Worm (Caenorhabditis elegans): ENCODE results near the gene Y116A8B.4.

Y116A8B.4 gene

DNA sequence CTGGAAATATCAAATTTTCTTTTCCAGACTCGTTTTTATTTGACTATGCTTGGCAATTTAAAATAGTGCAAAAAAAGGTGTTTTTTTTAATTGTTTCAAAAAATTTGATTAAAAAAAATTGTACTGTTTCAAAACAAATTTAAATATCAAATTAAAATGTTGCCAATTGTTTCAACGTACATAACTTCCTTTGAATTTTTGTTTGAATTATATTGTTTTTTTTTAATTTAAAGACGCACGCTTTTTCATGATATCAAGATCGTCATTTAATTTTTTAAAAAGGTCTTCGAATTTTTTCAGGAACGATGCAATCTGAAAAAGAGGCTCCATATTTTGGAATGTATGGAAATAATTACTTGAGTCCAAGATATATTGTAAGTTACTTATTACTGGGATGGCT is at the start of gene Y116A8B.4:
TSS of gene Y116A8B.4 (plus strand) at position 301 of the 400 bp plus-strand sequence.
- TF ChIP-seq unc-120 (tag; optimal IDR thresholded peaks at IDR 0.05; ENCODE audit: poor library complexity, severe bottlenecking) = no peak
- TF ChIP-seq M03D4.4 (tag; optimal IDR thresholded peaks at IDR 0.05) = no peak
- no peak for TF ChIP-seq mls-2 (tag; optimal IDR thresholded peaks at IDR 0.05)
- no peak for TF ChIP-seq cnd-1 (tag; optimal IDR thresholded peaks at IDR 0.05)
- TF ChIP-seq sem-2 (GFP tag; optimal IDR thresholded peaks at IDR 0.05) = no peak
- TF ChIP-seq lsy-2 (tag; optimal IDR thresholded peaks at IDR 0.05) = no peak
- TF ChIP-seq unc-39 (tag; optimal IDR thresholded peaks at IDR 0.05) = no peak
- no peak for TF ChIP-seq elt-3 (tag; optimal IDR thresholded peaks at IDR 0.05)
- no peak for TF ChIP-seq ces-1 (GFP tag; optimal IDR thresholded peaks at IDR 0.05)
- no peak for TF ChIP-seq hlh-1 (tag; optimal IDR thresholded peaks at IDR 0.05)
- TF ChIP-seq nhr-237 (tag; optimal IDR thresholded peaks at IDR 0.05) = no peak
- no peak for TF ChIP-seq nhr-76 (tag; optimal IDR thresholded peaks at IDR 0.05)
- TF ChIP-seq flh-1 (GFP tag; optimal IDR thresholded peaks at IDR 0.05) = no peak
- TF ChIP-seq pha-4 (tag; optimal IDR thresholded peaks at IDR 0.05) = no peak

DNA sequence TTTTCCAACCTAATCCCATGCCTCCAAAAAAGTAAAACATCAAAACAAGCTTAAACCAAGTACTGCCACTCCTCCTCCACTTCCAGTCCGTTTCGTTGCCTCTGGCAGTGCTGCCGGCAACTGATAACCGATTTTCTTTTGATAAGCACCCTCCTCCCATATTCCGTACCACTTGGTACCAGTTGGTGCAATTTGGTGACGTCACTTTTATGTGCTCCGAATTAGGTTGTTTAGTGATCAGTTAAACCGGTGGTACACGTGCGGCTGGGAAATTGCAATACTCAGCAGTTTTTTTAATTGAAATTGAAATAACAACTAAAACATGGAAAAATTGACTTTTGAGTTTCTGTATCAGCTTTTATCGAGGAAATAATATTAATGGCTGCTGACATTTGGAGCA is 49.5 kb upstream of the Y116A8B.4 start:
- no peak for TF ChIP-seq nhr-28 (tag; optimal IDR thresholded peaks at IDR 0.05)
- TF ChIP-seq lin-13 (tag; optimal IDR thresholded peaks at IDR 0.05) = no peak
- no peak for TF ChIP-seq ceh-43 (GFP tag; optimal IDR thresholded peaks at IDR 0.05)

DNA sequence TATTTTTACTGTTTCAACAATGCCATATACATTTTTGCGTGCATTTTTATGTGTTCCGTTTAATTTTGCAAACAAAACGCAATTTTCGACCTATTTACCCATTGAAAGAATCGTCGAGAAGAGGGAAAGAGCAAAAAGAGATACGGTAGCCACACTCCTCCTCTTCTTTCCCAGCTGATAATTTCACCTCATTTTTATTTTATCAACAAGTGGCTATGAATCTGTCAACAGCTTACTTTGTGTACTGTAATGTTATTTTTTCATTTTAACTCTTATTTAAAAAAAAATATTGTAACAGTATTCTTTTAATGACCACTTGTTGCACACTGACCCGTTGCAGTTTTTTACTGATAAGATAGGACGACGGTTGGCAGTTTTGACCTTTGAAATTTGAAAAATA is 48.6 kb upstream of the Y116A8B.4 start:
- TF ChIP-seq elt-3 (tag; optimal IDR thresholded peaks at IDR 0.05) (no peak), tbx-8 (GFP tag; optimal IDR thresholded peaks at IDR 0.05) (no peak), ceh-39 (tag; optimal IDR thresholded peaks at IDR 0.05) (no peak), ces-1 (GFP tag; optimal IDR thresholded peaks at IDR 0.05) (no peak), nhr-237 (tag; optimal IDR thresholded peaks at IDR 0.05) (no peak), bed-3 (GFP tag; optimal IDR thresholded peaks at IDR 0.05) (no peak), blmp-1 (tag; optimal IDR thresholded peaks at IDR 0.05) (no peak), flh-1 (GFP tag; optimal IDR thresholded peaks at IDR 0.05) (no peak), mep-1 (tag; optimal IDR thresholded peaks at IDR 0.05) (no peak), nhr-12 (tag; optimal IDR thresholded peaks at IDR 0.05) (no peak), ham-2 (GFP tag; optimal IDR thresholded peaks at IDR 0.05) (no peak), snpc-4 (tag; optimal IDR thresholded peaks at IDR 0.05) (no peak)

DNA sequence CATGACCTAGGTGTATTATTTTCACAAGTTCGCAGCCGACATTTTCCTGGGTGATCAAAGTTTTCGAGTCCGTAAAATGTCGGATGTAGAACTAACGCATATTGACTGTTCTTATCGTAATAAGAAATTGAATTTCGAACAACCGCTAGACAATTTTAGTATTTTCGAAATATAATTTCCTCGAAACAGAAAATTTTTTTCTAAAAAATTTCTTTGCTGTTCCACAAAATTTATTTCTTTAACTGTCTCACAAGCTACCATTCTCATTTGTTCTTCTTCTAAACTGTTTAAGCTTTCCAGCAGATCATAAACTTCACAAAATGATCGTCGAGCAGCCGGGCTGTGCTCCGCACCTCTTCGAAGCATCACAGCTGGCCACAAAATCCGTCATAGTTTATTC is 47.4 kb upstream of the Y116A8B.4 start, which contains the start of gene C52D10.3:
TSS of gene C52D10.3 (plus strand) at position 301 of the 400 bp plus-strand sequence.
- no peak for TF ChIP-seq nhr-237 (tag; optimal IDR thresholded peaks at IDR 0.05)
- TF ChIP-seq unc-120 (tag; optimal IDR thresholded peaks at IDR 0.05; ENCODE audit: poor library complexity, severe bottlenecking) = no peak
- no peak for TF ChIP-seq cnd-1 (tag; optimal IDR thresholded peaks at IDR 0.05)
- TF ChIP-seq blmp-1 (tag; optimal IDR thresholded peaks at IDR 0.05) = no peak
- TF ChIP-seq mls-2 (tag; optimal IDR thresholded peaks at IDR 0.05) = no peak

DNA sequence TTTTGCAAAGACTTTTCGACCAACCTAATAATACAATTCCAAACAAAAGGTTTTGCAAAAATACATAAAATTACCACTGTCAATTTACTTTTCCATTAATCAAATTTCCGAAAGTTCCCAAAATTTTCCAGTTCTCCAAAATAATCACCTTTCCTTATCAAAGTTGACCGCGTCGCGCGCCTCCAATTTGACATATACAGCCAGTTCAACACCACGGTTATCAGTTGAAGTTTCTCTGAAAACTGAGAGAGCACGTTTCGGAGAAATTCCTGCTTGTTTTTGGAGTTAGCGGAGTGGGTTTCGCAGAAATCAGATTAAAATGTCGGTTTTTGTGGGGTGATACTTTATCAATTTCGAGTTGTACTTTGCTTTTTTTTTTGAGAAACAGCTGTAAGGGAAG is 44.5 kb upstream of the Y116A8B.4 start:
- TF ChIP-seq M03D4.4 (tag; optimal IDR thresholded peaks at IDR 0.05) (no peak), tbx-8 (GFP tag; optimal IDR thresholded peaks at IDR 0.05) (no peak), ceh-39 (tag; optimal IDR thresholded peaks at IDR 0.05) (no peak)

DNA sequence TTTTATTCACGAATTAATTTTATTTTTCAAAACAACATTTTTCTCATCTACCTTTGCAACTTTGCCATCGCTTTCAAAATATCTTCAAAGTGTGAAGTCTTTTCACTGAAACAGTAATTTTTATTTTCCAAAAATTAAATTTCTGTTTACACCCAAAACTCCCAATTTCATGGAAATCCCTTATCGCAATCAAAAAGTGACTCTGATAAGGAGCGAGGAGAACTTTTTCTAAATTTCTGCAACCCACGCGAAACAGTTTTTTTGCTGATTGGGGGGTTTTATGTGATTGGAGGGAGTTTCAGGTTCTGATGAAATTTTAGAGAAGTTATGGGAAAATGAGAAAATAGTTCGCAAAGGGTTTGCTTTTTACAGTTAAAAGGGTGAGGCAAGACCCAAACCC is 44.0 kb upstream of the Y116A8B.4 start:
- TF ChIP-seq hlh-1 (tag; optimal IDR thresholded peaks at IDR 0.05) = no peak
- TF ChIP-seq ceh-39 (tag; optimal IDR thresholded peaks at IDR 0.05) = no peak
- TF ChIP-seq blmp-1 (tag; optimal IDR thresholded peaks at IDR 0.05) = no peak
- no peak for TF ChIP-seq nhr-2 (tag; optimal IDR thresholded peaks at IDR 0.05)
- no peak for TF ChIP-seq nhr-28 (tag; optimal IDR thresholded peaks at IDR 0.05)
- no peak for TF ChIP-seq snpc-4 (tag; optimal IDR thresholded peaks at IDR 0.05)
- no peak for TF ChIP-seq drap-1 (GFP tag; optimal IDR thresholded peaks at IDR 0.05)
- no peak for TF ChIP-seq sem-2 (GFP tag; optimal IDR thresholded peaks at IDR 0.05)
- TF ChIP-seq tbx-8 (GFP tag; optimal IDR thresholded peaks at IDR 0.05) = no peak
- TF ChIP-seq lin-13 (tag; optimal IDR thresholded peaks at IDR 0.05) = no peak
- no peak for TF ChIP-seq ztf-11 (tag; optimal IDR thresholded peaks at IDR 0.05)
- TF ChIP-seq nhr-76 (tag; optimal IDR thresholded peaks at IDR 0.05) = no peak
- TF ChIP-seq ceh-43 (GFP tag; optimal IDR thresholded peaks at IDR 0.05) = no peak
